Fruit fly (Drosophila melanogaster) whole organism, embryonic: ENCODE results near the gene Fkbp59.

Experiments
- BEAF-32 ChIP-seq: fragments of 200-800 bp; sonication (Bioruptor generic); optimal IDR thresholded peaks from 3 replicates; lab custom pipeline; 2017; ENCODE audit warnings: missing biosample characterization, missing genetic modification characterization, mild to moderate bottlenecking, moderate library complexity, missing genetic modification reagents
- CG10654 ChIP-seq: fragments of 200-800 bp; sonication (Bioruptor generic); optimal IDR thresholded peaks from 2 replicates; lab custom pipeline; 2016; ENCODE audit warnings: missing biosample characterization, missing genetic modification characterization
- CG11398 ChIP-seq: fragments of 200-800 bp; sonication (Bioruptor generic); optimal IDR thresholded peaks from 2 replicates; lab custom pipeline; 2016; ENCODE audit warnings: missing biosample characterization, missing genetic modification characterization
- CG12236 ChIP-seq: fragments of 200-800 bp; sonication (Bioruptor generic); optimal IDR thresholded peaks from 2 replicates; lab custom pipeline; 2016; ENCODE audit warnings: missing biosample characterization, missing genetic modification characterization
- CG12299 ChIP-seq: fragments of 200-800 bp; sonication (Bioruptor generic); optimal IDR thresholded peaks from 2 replicates; lab custom pipeline; 2018; ENCODE audit warnings: missing biosample characterization, mild to moderate bottlenecking, missing genetic modification characterization
- CG13123 ChIP-seq: fragments of 200-800 bp; sonication (Bioruptor generic); optimal IDR thresholded peaks from 2 replicates; lab custom pipeline; 2016; ENCODE audit warnings: missing biosample characterization, missing genetic modification characterization
- CG13624 ChIP-seq: fragments of 200-800 bp; sonication (Bioruptor generic); optimal IDR thresholded peaks from 2 replicates; lab custom pipeline; 2016; ENCODE audit warnings: missing biosample characterization, missing genetic modification characterization
- CG14860 ChIP-seq: fragments of 200-800 bp; sonication (Bioruptor generic); IDR thresholded peaks from 3 replicates; pipeline ENCODE4 v1.3.6; 2022; ENCODE audit warnings: missing biosample characterization, missing genetic modification characterization; ENCODE audit not compliant: partially characterized antibody
- CG15073 ChIP-seq: fragments of 200-800 bp; sonication (Bioruptor generic); optimal IDR thresholded peaks from 2 replicates; lab custom pipeline; 2016; ENCODE audit warnings: missing biosample characterization, missing genetic modification characterization
- CG16815 ChIP-seq: fragments of 200-800 bp; sonication (Bioruptor generic); optimal IDR thresholded peaks from 3 replicates; lab custom pipeline; 2017; ENCODE audit warnings: missing biosample characterization, mild to moderate bottlenecking, missing genetic modification characterization
- CG16863 ChIP-seq: fragments of 200-800 bp; sonication (Bioruptor generic); optimal IDR thresholded peaks from 3 replicates; lab custom pipeline; 2016; ENCODE audit warnings: missing biosample characterization, missing genetic modification characterization
- CG17361 ChIP-seq: fragments of 200-800 bp; sonication (Bioruptor generic); IDR thresholded peaks from 3 replicates; pipeline ENCODE4 v1.3.6; 2022; ENCODE audit warnings: missing biosample characterization, missing genetic modification characterization
- CG2889 ChIP-seq: fragments of 200-800 bp; sonication (Bioruptor generic); IDR thresholded peaks from 3 replicates; pipeline ENCODE4 v1.3.6; 2022; ENCODE audit warnings: missing biosample characterization, missing genetic modification characterization
- CG31224 ChIP-seq: fragments of 200-800 bp; sonication (Bioruptor generic); IDR thresholded peaks from 2 replicates; pipeline ENCODE4 v1.3.6; 2022; ENCODE audit warnings: missing biosample characterization, missing genetic modification characterization
- CG31441 ChIP-seq: fragments of 200-800 bp; sonication (Bioruptor generic); IDR thresholded peaks from 2 replicates; pipeline ENCODE4 v1.3.6; 2022; ENCODE audit warnings: missing biosample characterization, missing genetic modification characterization
- CG3281 ChIP-seq: fragments of 200-800 bp; sonication (Bioruptor generic); optimal IDR thresholded peaks from 3 replicates; lab custom pipeline; 2017; ENCODE audit warnings: missing biosample characterization, mild to moderate bottlenecking, missing genetic modification characterization
- CG3407 ChIP-seq: fragments of 200-800 bp; sonication (Bioruptor generic); optimal IDR thresholded peaks from 2 replicates; lab custom pipeline; 2018; ENCODE audit warnings: missing biosample characterization, mild to moderate bottlenecking, missing genetic modification characterization
- CG34422 ChIP-seq: fragments of 200-800 bp; sonication (Bioruptor generic); IDR thresholded peaks from 3 replicates; pipeline ENCODE4 v1.3.6; 2022; ENCODE audit warnings: missing biosample characterization, missing genetic modification characterization
- CG3847 ChIP-seq: fragments of 200-800 bp; sonication (Bioruptor generic); IDR thresholded peaks from 2 replicates; pipeline ENCODE4 v1.3.6; 2022; ENCODE audit warnings: missing biosample characterization, missing genetic modification characterization
- CG3995 ChIP-seq: fragments of 200-800 bp; sonication (Bioruptor generic); optimal IDR thresholded peaks from 3 replicates; lab custom pipeline; 2016; ENCODE audit warnings: missing biosample characterization, missing genetic modification characterization
- CG8089 ChIP-seq: fragments of 200-800 bp; sonication (Bioruptor generic); optimal IDR thresholded peaks from 3 replicates; lab custom pipeline; 2016; ENCODE audit warnings: missing biosample characterization, missing genetic modification characterization
- CG8281 ChIP-seq: fragments of 200-800 bp; sonication (Bioruptor generic); optimal IDR thresholded peaks from 2 replicates; lab custom pipeline; 2018; ENCODE audit warnings: missing biosample characterization, mild to moderate bottlenecking, missing genetic modification characterization, moderate library complexity
- CG9215 ChIP-seq: fragments of 200-800 bp; sonication (Bioruptor generic); IDR thresholded peaks from 2 replicates; pipeline ENCODE4 v1.3.6; 2022; ENCODE audit warnings: missing biosample characterization, missing genetic modification characterization
- Chrac-16 ChIP-seq: fragments of 200-800 bp; sonication (Bioruptor generic); optimal IDR thresholded peaks from 3 replicates; lab custom pipeline; 2016; ENCODE audit warnings: missing biosample characterization, missing genetic modification characterization
- Dfd ChIP-seq, 2 experiments: fragments of >200 bp; optimal IDR thresholded peaks; 2 replicates each; lab custom pipeline; 2017; ENCODE audit warnings: missing biosample characterization in 2 of 2, missing genetic modification characterization in 2 of 2
- Dip3 ChIP-seq: fragments of 200-800 bp; sonication (Bioruptor generic); optimal IDR thresholded peaks from 3 replicates; lab custom pipeline; 2016; ENCODE audit warnings: missing biosample characterization, missing genetic modification characterization
- Eip74EF ChIP-seq, 2 experiments: fragments of 200-800 bp in 1 of 2; fragments of >200 bp in 1 of 2; sonication (Bioruptor generic) in 1 of 2; optimal IDR thresholded peaks; 2 replicates each; lab custom pipeline; 2017 to 2019; ENCODE audit warnings: missing biosample characterization in 2 of 2, missing genetic modification characterization in 2 of 2, mild to moderate bottlenecking in 1 of 2, moderate library complexity in 1 of 2
- Ets97D ChIP-seq: fragments of 200-800 bp; sonication (Bioruptor generic); optimal IDR thresholded peaks from 3 replicates; lab custom pipeline; 2016; ENCODE audit warnings: missing biosample characterization, missing genetic modification characterization
- HLHmδ ChIP-seq: fragments of 200-800 bp; sonication (Bioruptor generic); optimal IDR thresholded peaks from 2 replicates; lab custom pipeline; 2018; ENCODE audit warnings: missing biosample characterization, mild to moderate bottlenecking, missing genetic modification characterization, moderate library complexity
- Hand ChIP-seq: fragments of 200-800 bp; sonication (Bioruptor generic); optimal IDR thresholded peaks from 2 replicates; lab custom pipeline; 2017; ENCODE audit warnings: mild to moderate bottlenecking, missing biosample characterization, missing genetic modification reagents, missing genetic modification characterization
- Jarid2 ChIP-seq: fragments of 200-800 bp; sonication (Bioruptor generic); optimal IDR thresholded peaks from 3 replicates; lab custom pipeline; 2017; ENCODE audit warnings: mild to moderate bottlenecking, missing biosample characterization, missing genetic modification reagents, missing genetic modification characterization
- Rfx ChIP-seq: fragments of 200-800 bp; sonication (Bioruptor generic); IDR thresholded peaks from 2 replicates; pipeline ENCODE4 v1.3.6; 2022; ENCODE audit warnings: missing biosample characterization, missing genetic modification characterization
- Scr ChIP-seq: fragments of 200-800 bp; sonication (Bioruptor generic); IDR thresholded peaks from 2 replicates; pipeline ENCODE4 v1.3.6; 2022; ENCODE audit warnings: missing biosample characterization, missing genetic modification characterization; ENCODE audit not compliant: partially characterized antibody
- Ssrp ChIP-seq: fragments of 200-800 bp; sonication (Bioruptor generic); optimal IDR thresholded peaks from 2 replicates; lab custom pipeline; 2018; ENCODE audit warnings: missing biosample characterization, mild to moderate bottlenecking, missing genetic modification characterization, moderate library complexity
- ase ChIP-seq: fragments of 200-800 bp; sonication (Bioruptor generic); IDR thresholded peaks from 3 replicates; pipeline ENCODE4 v1.3.6; 2022; ENCODE audit warnings: missing biosample characterization, missing genetic modification characterization
- emc ChIP-seq: fragments of 200-800 bp; sonication (Bioruptor generic); optimal IDR thresholded peaks from 2 replicates; lab custom pipeline; 2016; ENCODE audit warnings: missing biosample characterization, missing genetic modification characterization
- gro ChIP-seq: fragments of 200-800 bp; sonication (Bioruptor generic); optimal IDR thresholded peaks from 2 replicates; lab custom pipeline; 2016; ENCODE audit warnings: missing biosample characterization, missing genetic modification characterization
- gsb-n ChIP-seq: fragments of 200-800 bp; sonication (Bioruptor generic); optimal IDR thresholded peaks from 3 replicates; lab custom pipeline; 2018; ENCODE audit warnings: missing biosample characterization, mild to moderate bottlenecking, missing genetic modification characterization
- hkb ChIP-seq, 2 experiments: fragments of 200-800 bp in 1 of 2; fragments of >200 bp in 1 of 2; sonication (Bioruptor generic) in 1 of 2; IDR thresholded peaks in 1 of 2; optimal IDR thresholded peaks in 1 of 2; 2 replicates each; pipeline versions ENCODE4 v1.3.6 to Lab custom; 2017 to 2022; ENCODE audit warnings: missing biosample characterization in 1 of 2, missing genetic modification characterization in 1 of 2
- kah ChIP-seq: fragments of 200-800 bp; sonication (Bioruptor generic); optimal IDR thresholded peaks from 2 replicates; lab custom pipeline; 2018; ENCODE audit warnings: missing biosample characterization, mild to moderate bottlenecking, missing genetic modification characterization
- mirr ChIP-seq: fragments of 200-800 bp; sonication (Bioruptor generic); optimal IDR thresholded peaks from 3 replicates; lab custom pipeline; 2018; ENCODE audit warnings: missing biosample characterization, mild to moderate bottlenecking, missing genetic modification characterization
- nerfin-1 ChIP-seq: fragments of 200-800 bp; sonication (Bioruptor generic); optimal IDR thresholded peaks from 3 replicates; lab custom pipeline; 2019; ENCODE audit warnings: missing biosample characterization, mild to moderate bottlenecking, missing genetic modification characterization, moderate library complexity
- salm ChIP-seq: fragments of 200-800 bp; sonication (Bioruptor generic); optimal IDR thresholded peaks from 2 replicates; lab custom pipeline; 2018; ENCODE audit warnings: missing biosample characterization, mild to moderate bottlenecking, missing genetic modification characterization
- scrt ChIP-seq: fragments of 200-800 bp; sonication (Bioruptor generic); optimal IDR thresholded peaks from 2 replicates; lab custom pipeline; 2018; ENCODE audit warnings: missing biosample characterization, mild to moderate bottlenecking, missing genetic modification characterization, moderate library complexity
- sens-2 ChIP-seq: fragments of 200-800 bp; sonication (Bioruptor generic); IDR thresholded peaks from 2 replicates; pipeline ENCODE4 v1.3.6; 2022; ENCODE audit warnings: missing biosample characterization, missing genetic modification characterization
- sim ChIP-seq: fragments of 200-800 bp; sonication (Bioruptor generic); IDR thresholded peaks from 2 replicates; pipeline ENCODE4 v1.3.6; 2022; ENCODE audit warnings: missing biosample characterization, missing genetic modification characterization
- slou ChIP-seq: fragments of 200-800 bp; sonication (Bioruptor generic); optimal IDR thresholded peaks from 3 replicates; lab custom pipeline; 2016; ENCODE audit warnings: missing biosample characterization, missing genetic modification characterization
- so ChIP-seq: fragments of 200-800 bp; sonication (Bioruptor generic); IDR thresholded peaks from 3 replicates; pipeline ENCODE4 v1.3.6; 2022; ENCODE audit warnings: missing biosample characterization, missing genetic modification characterization
- stc ChIP-seq: fragments of 200-800 bp; sonication (Bioruptor generic); IDR thresholded peaks from 2 replicates; pipeline ENCODE4 v1.3.6; 2022; ENCODE audit warnings: missing biosample characterization, missing genetic modification characterization
- tgo ChIP-seq: fragments of 200-800 bp; sonication (Bioruptor generic); IDR thresholded peaks from 3 replicates; pipeline ENCODE4 v1.3.6; 2022; ENCODE audit warnings: missing biosample characterization, missing genetic modification characterization
- tio ChIP-seq: fragments of 200-800 bp; sonication (Bioruptor generic); optimal IDR thresholded peaks from 2 replicates; lab custom pipeline; 2017; ENCODE audit warnings: missing biosample characterization, missing genetic modification characterization, inconsistent platforms
- vvl ChIP-seq: fragments of 200-800 bp; sonication (Bioruptor generic); IDR thresholded peaks from 2 replicates; pipeline ENCODE4 v1.3.6; 2022; ENCODE audit warnings: missing biosample characterization, missing genetic modification characterization

Gene Fkbp59

dm6 chr2L:9911783-9912182 is 24.0 kb downstream of the Fkbp59 start (continued):
- TF ChIP-seq vvl (GFP tag; lab: Robert Waterston, UW) (0 out of 2 replicates have a peak, but pooled peaks have one; percentile 40), CG34422 (GFP tag; lab: Robert Waterston, UW) (peak; percentile 62; the same call in 1 of the 3 replicates), stc (GFP tag; lab: Robert Waterston, UW) (no peak), Ssrp (tag; lab: Kevin White, UChicago) (no peak), CG31441 (no peak), tgo (GFP tag; lab: Robert Waterston, UW) (peak; percentile 37; the same call in 1 of the 3 replicates), gsb-n (tag; lab: Kevin White, UChicago) (no peak), CG3407 (GFP tag; lab: Kevin White, UChicago) (no peak), sim (GFP tag; lab: Robert Waterston, UW) (no peak), mirr (GFP tag; lab: Kevin White, UChicago) (no peak), Dfd (GFP tag; optimal IDR thresholded peaks at IDR 0.05; lab: Kevin White, UChicago) (no peak), CG3995 (peak; percentile 88), CG16815 (GFP tag; lab: Kevin White, UChicago) (no peak), Jarid2 (GFP tag; lab: Kevin White, UChicago) (no peak), Dip3 (GFP tag; lab: Kevin White, UChicago) (no peak), CG31224 (GFP tag; lab: Robert Waterston, UW) (no peak), salm (tag; lab: Kevin White, UChicago) (no peak), BEAF-32 (no peak), so (GFP tag; lab: Robert Waterston, UW) (no peak), gro (GFP tag; lab: Kevin White, UChicago) (no peak), CG15073 (GFP tag; lab: Kevin White, UChicago) (no peak), tio (GFP tag; lab: Kevin White, UChicago) (no peak), HLHmδ (GFP tag; lab: Kevin White, UChicago) (no peak), CG2889 (GFP tag; lab: Robert Waterston, UW) (no peak), CG14860 (GFP tag; lab: Robert Waterston, UW) (no peak), CG3847 (no peak), Hand (GFP tag; lab: Kevin White, UChicago) (no peak), CG17361 (GFP tag; lab: Robert Waterston, UW) (no peak), sens-2 (no peak), Ets97D (GFP tag; lab: Kevin White, UChicago) (no peak), nerfin-1 (tag; lab: Kevin White, UChicago) (no peak), CG11398 (GFP tag; lab: Kevin White, UChicago) (no peak), slou (GFP tag; lab: Kevin White, UChicago) (no peak), CG10654 (GFP tag; lab: Kevin White, UChicago) (no peak), Scr (GFP tag; lab: Robert Waterston, UW) (no peak), CG13123 (GFP tag; lab: Kevin White, UChicago) (no peak), scrt (GFP tag; lab: Kevin White, UChicago) (no peak), Rfx (GFP tag; lab: Robert Waterston, UW) (peak; percentile 64), Eip74EF (GFP tag; optimal IDR thresholded peaks at IDR 0.05; lab: Kevin White, UChicago) (no peak), ase (GFP tag; lab: Robert Waterston, UW) (no peak), CG8089 (no peak), emc (GFP tag; lab: Kevin White, UChicago) (no peak), CG8281 (tag; lab: Kevin White, UChicago) (no peak), CG12299 (tag; lab: Kevin White, UChicago) (no peak), CG9215 (no peak; the same call in 1 of the 2 replicates), CG12236 (GFP tag; lab: Kevin White, UChicago) (no peak), CG3281 (GFP tag; lab: Kevin White, UChicago) (no peak), kah (no peak), hkb (optimal IDR thresholded peaks at IDR 0.05; lab: Kevin White, UChicago) (no peak), hkb (GFP tag; IDR thresholded peaks at IDR 0.05; lab: Robert Waterston, UW) (peak; percentile 69), CG16863 (no peak), Chrac-16 (GFP tag; lab: Kevin White, UChicago) (no peak), CG13624 (no peak)
